Fruit fly (Drosophila melanogaster) whole organism, embryonic: Measurements from ENCODE around the gene MESR6.

Source experiments
- ATbp ChIP-seq: fragments of 200-800 bp; sonication (Bioruptor generic); optimal IDR thresholded peaks from 2 replicates; lab custom pipeline; 2017; ENCODE audit warnings: missing biosample characterization, mild to moderate bottlenecking, missing genetic modification characterization, missing genetic modification reagents
- Abd-B ChIP-seq: fragments of 200-800 bp; sonication (Bioruptor generic); optimal IDR thresholded peaks from 2 replicates; lab custom pipeline; 2018; ENCODE audit warnings: missing biosample characterization, mild to moderate bottlenecking, missing genetic modification characterization, moderate library complexity
- Blimp-1 ChIP-seq: fragments of 200-800 bp; sonication (Bioruptor generic); optimal IDR thresholded peaks from 3 replicates; lab custom pipeline; 2018; ENCODE audit warnings: missing biosample characterization, missing genetic modification characterization, mild to moderate bottlenecking, moderate library complexity, missing genetic modification reagents
- CG11247 ChIP-seq: fragments of 200-800 bp; sonication (Bioruptor generic); IDR thresholded peaks from 2 replicates; pipeline ENCODE4 v1.3.6; 2022; ENCODE audit warnings: missing biosample characterization, missing genetic modification characterization
- CG12299 ChIP-seq: fragments of 200-800 bp; sonication (Bioruptor generic); optimal IDR thresholded peaks from 2 replicates; lab custom pipeline; 2018; ENCODE audit warnings: missing biosample characterization, mild to moderate bottlenecking, missing genetic modification characterization
- CG13775 ChIP-seq: fragments of 200-800 bp; sonication (Bioruptor generic); optimal IDR thresholded peaks from 3 replicates; lab custom pipeline; 2017; ENCODE audit warnings: missing biosample characterization, mild to moderate bottlenecking, missing genetic modification characterization
- CG16779 ChIP-seq: fragments of 200-800 bp; sonication (Bioruptor generic); IDR thresholded peaks from 2 replicates; pipeline ENCODE4 v1.3.6; 2022; ENCODE audit warnings: missing biosample characterization, missing genetic modification characterization
- CG17186 ChIP-seq: fragments of 200-800 bp; sonication (Bioruptor generic); optimal IDR thresholded peaks from 3 replicates; lab custom pipeline; 2017; ENCODE audit warnings: missing biosample characterization, missing genetic modification reagents, missing genetic modification characterization
- CG30020 ChIP-seq: fragments of 200-800 bp; optimal IDR thresholded peaks from 2 replicates; lab custom pipeline; 2019; ENCODE audit warnings: missing biosample characterization, mild to moderate bottlenecking, missing genetic modification characterization, moderate library complexity
- CG30403 ChIP-seq: fragments of 200-800 bp; sonication (Bioruptor generic); optimal IDR thresholded peaks from 3 replicates; lab custom pipeline; 2016; ENCODE audit warnings: missing biosample characterization, missing genetic modification characterization
- CG3847 ChIP-seq: fragments of 200-800 bp; sonication (Bioruptor generic); IDR thresholded peaks from 2 replicates; pipeline ENCODE4 v1.3.6; 2022; ENCODE audit warnings: missing biosample characterization, missing genetic modification characterization
- CG4360 ChIP-seq: fragments of 200-800 bp; sonication (Bioruptor generic); IDR thresholded peaks from 2 replicates; pipeline ENCODE4 v1.3.6; 2022; ENCODE audit warnings: missing biosample characterization, missing genetic modification characterization
- CG4707 ChIP-seq: fragments of 200-800 bp; sonication (Bioruptor generic); optimal IDR thresholded peaks from 2 replicates; lab custom pipeline; 2018; ENCODE audit warnings: missing biosample characterization, mild to moderate bottlenecking, missing genetic modification characterization, moderate library complexity
- CG6689 ChIP-seq: fragments of 200-800 bp; sonication (Bioruptor generic); IDR thresholded peaks from 2 replicates; pipeline ENCODE4 v1.3.6; 2022; ENCODE audit warnings: missing biosample characterization, missing genetic modification characterization
- CG7271 ChIP-seq: fragments of 200-800 bp; sonication (Bioruptor generic); optimal IDR thresholded peaks from 2 replicates; lab custom pipeline; 2018; ENCODE audit warnings: missing biosample characterization, mild to moderate bottlenecking, missing genetic modification characterization, moderate library complexity
- CG7556 ChIP-seq: fragments of 200-800 bp; sonication (Bioruptor generic); optimal IDR thresholded peaks from 2 replicates; lab custom pipeline; 2017; ENCODE audit warnings: missing biosample characterization, mild to moderate bottlenecking, missing genetic modification characterization
- CG8765 ChIP-seq: fragments of 200-800 bp; sonication (Bioruptor generic); IDR thresholded peaks from 2 replicates; pipeline ENCODE4 v1.3.6; 2022; ENCODE audit warnings: missing biosample characterization, missing genetic modification characterization
- CG9727 ChIP-seq: fragments of 200-800 bp; sonication (Bioruptor generic); optimal IDR thresholded peaks from 3 replicates; lab custom pipeline; 2017; ENCODE audit warnings: missing biosample characterization, mild to moderate bottlenecking, missing genetic modification characterization
- Chrac-16 ChIP-seq: fragments of 200-800 bp; sonication (Bioruptor generic); optimal IDR thresholded peaks from 3 replicates; lab custom pipeline; 2016; ENCODE audit warnings: missing biosample characterization, missing genetic modification characterization
- CkIIα-i1 ChIP-seq: fragments of 200-800 bp; sonication (Bioruptor generic); IDR thresholded peaks from 2 replicates; pipeline ENCODE4 v1.3.6; 2022; ENCODE audit warnings: missing biosample characterization, missing genetic modification characterization
- Dip3 ChIP-seq: fragments of 200-800 bp; sonication (Bioruptor generic); optimal IDR thresholded peaks from 3 replicates; lab custom pipeline; 2016; ENCODE audit warnings: missing biosample characterization, missing genetic modification characterization
- E2f2 ChIP-seq: fragments of 200-800 bp; sonication (Bioruptor generic); IDR thresholded peaks from 2 replicates; pipeline ENCODE4 v1.3.6; 2022; ENCODE audit warnings: missing biosample characterization, missing genetic modification characterization
- Eip74EF ChIP-seq, 2 experiments: fragments of 200-800 bp in 1 of 2; fragments of >200 bp in 1 of 2; sonication (Bioruptor generic) in 1 of 2; optimal IDR thresholded peaks; 2 replicates each; lab custom pipeline; 2017 to 2019; ENCODE audit warnings: missing biosample characterization in 2 of 2, missing genetic modification characterization in 2 of 2, mild to moderate bottlenecking in 1 of 2, moderate library complexity in 1 of 2
- Gug ChIP-seq: fragments of 200-800 bp; sonication (Bioruptor generic); IDR thresholded peaks from 4 replicates; pipeline ENCODE4 v1.3.6; 2022; ENCODE audit warnings: missing biosample characterization, missing genetic modification characterization
- HLH4C ChIP-seq: fragments of 200-800 bp; sonication (Bioruptor generic); IDR thresholded peaks from 3 replicates; pipeline ENCODE4 v1.3.6; 2022; ENCODE audit warnings: missing biosample characterization, missing genetic modification characterization; ENCODE audit not compliant: partially characterized antibody
- Hr3 ChIP-seq: fragments of 200-800 bp; sonication (Bioruptor generic); optimal IDR thresholded peaks from 3 replicates; lab custom pipeline; 2016; ENCODE audit warnings: missing biosample characterization, missing genetic modification characterization
- Hr39 ChIP-seq: fragments of >200 bp; optimal IDR thresholded peaks from 2 replicates; lab custom pipeline; 2017
- NFAT ChIP-seq: fragments of 200-800 bp; sonication (Bioruptor generic); IDR thresholded peaks from 2 replicates; pipeline ENCODE4 v1.3.6; 2022; ENCODE audit warnings: missing biosample characterization, missing genetic modification characterization
- Optix ChIP-seq: fragments of 200-800 bp; sonication (Bioruptor generic); IDR thresholded peaks from 3 replicates; pipeline ENCODE4 v1.3.6; 2022; ENCODE audit warnings: missing biosample characterization, missing genetic modification characterization
- TFAM ChIP-seq: fragments of 200-800 bp; sonication (Bioruptor generic); optimal IDR thresholded peaks from 2 replicates; lab custom pipeline; 2017; ENCODE audit warnings: missing biosample characterization, missing genetic modification characterization, inconsistent platforms
- Trl ChIP-seq, 3 experiments: fragments of >200 bp in 2 of 3; fragments of 200-800 bp in 1 of 3; sonication (Bioruptor generic) in 1 of 3; optimal IDR thresholded peaks; 2 replicates in 1 of 3; 3 replicates in 2 of 3; lab custom pipeline; 2016 to 2017; ENCODE audit warnings: missing biosample characterization in 1 of 3, missing genetic modification characterization in 1 of 3
- az2 ChIP-seq: fragments of 200-800 bp; sonication (Bioruptor generic); optimal IDR thresholded peaks from 3 replicates; lab custom pipeline; 2016; ENCODE audit warnings: missing biosample characterization, missing genetic modification characterization
- br ChIP-seq: fragments of >200 bp; optimal IDR thresholded peaks from 2 replicates; lab custom pipeline; 2017
- chn ChIP-seq: fragments of 200-800 bp; sonication (Bioruptor generic); optimal IDR thresholded peaks from 2 replicates; lab custom pipeline; 2016; ENCODE audit warnings: missing biosample characterization, missing genetic modification characterization
- crp ChIP-seq, 2 experiments: fragments of 200-800 bp; sonication (Bioruptor generic); optimal IDR thresholded peaks; 2 replicates in 1 of 2; 3 replicates in 1 of 2; lab custom pipeline; 2017; ENCODE audit warnings: missing biosample characterization in 2 of 2, missing genetic modification characterization in 2 of 2, mild to moderate bottlenecking in 1 of 2, moderate library complexity in 1 of 2
- ftz-f1 ChIP-seq: fragments of 200-800 bp; sonication (Bioruptor generic); optimal IDR thresholded peaks from 2 replicates; lab custom pipeline; 2016; ENCODE audit warnings: missing biosample characterization, missing genetic modification characterization
- gcm2 ChIP-seq: fragments of 200-800 bp; sonication (Bioruptor generic); optimal IDR thresholded peaks from 2 replicates; lab custom pipeline; 2016; ENCODE audit warnings: missing biosample characterization, missing genetic modification characterization
- gem ChIP-seq: fragments of 200-800 bp; sonication (Bioruptor generic); optimal IDR thresholded peaks from 2 replicates; lab custom pipeline; 2019; ENCODE audit warnings: missing biosample characterization, mild to moderate bottlenecking, missing genetic modification characterization, moderate library complexity
- hbn ChIP-seq: fragments of 200-800 bp; sonication (Bioruptor generic); IDR thresholded peaks from 2 replicates; pipeline ENCODE4 v1.3.6; 2022; ENCODE audit warnings: missing biosample characterization, missing genetic modification characterization; ENCODE audit not compliant: partially characterized antibody
- jigr1 ChIP-seq: fragments of 200-800 bp; sonication (Bioruptor generic); IDR thresholded peaks from 3 replicates; pipeline ENCODE4 v1.3.6; 2022; ENCODE audit warnings: missing biosample characterization, missing genetic modification characterization
- lov ChIP-seq, 2 experiments: fragments of 200-800 bp in 1 of 2; fragments of >200 bp in 1 of 2; sonication (Bioruptor generic) in 1 of 2; IDR thresholded peaks in 1 of 2; optimal IDR thresholded peaks in 1 of 2; 2 replicates in 1 of 2; 3 replicates in 1 of 2; pipeline versions ENCODE4 v1.3.6 to Lab custom; 2017 to 2022; ENCODE audit warnings: missing biosample characterization in 1 of 2, missing genetic modification characterization in 1 of 2
- row ChIP-seq: fragments of 200-800 bp; sonication (Bioruptor generic); IDR thresholded peaks from 3 replicates; pipeline ENCODE4 v1.3.6; 2022; ENCODE audit warnings: missing biosample characterization, missing genetic modification characterization
- sc ChIP-seq, 3 experiments: fragments of >200 bp in 2 of 3; fragments of 200-800 bp in 1 of 3; sonication (Bioruptor generic) in 1 of 3; optimal IDR thresholded peaks; 2 replicates in 2 of 3; 3 replicates in 1 of 3; lab custom pipeline; 2017; ENCODE audit warnings: mild to moderate bottlenecking in 1 of 3, missing biosample characterization in 1 of 3, missing genetic modification characterization in 1 of 3, missing genetic modification reagents in 1 of 3
- slp2 ChIP-seq: fragments of 200-800 bp; sonication (Bioruptor generic); optimal IDR thresholded peaks from 2 replicates; lab custom pipeline; 2016; ENCODE audit warnings: missing biosample characterization, missing genetic modification characterization
- so ChIP-seq: fragments of 200-800 bp; sonication (Bioruptor generic); IDR thresholded peaks from 3 replicates; pipeline ENCODE4 v1.3.6; 2022; ENCODE audit warnings: missing biosample characterization, missing genetic modification characterization
- stwl ChIP-seq: fragments of 200-800 bp; sonication (Bioruptor generic); optimal IDR thresholded peaks from 3 replicates; lab custom pipeline; 2018; ENCODE audit warnings: missing biosample characterization, mild to moderate bottlenecking, missing genetic modification characterization, moderate library complexity
- sug ChIP-seq: fragments of 200-800 bp; optimal IDR thresholded peaks from 2 replicates; lab custom pipeline; 2019; ENCODE audit warnings: missing biosample characterization, mild to moderate bottlenecking, missing genetic modification characterization, moderate library complexity
- tap ChIP-seq: fragments of 200-800 bp; optimal IDR thresholded peaks from 3 replicates; lab custom pipeline; 2019; ENCODE audit warnings: missing biosample characterization, mild to moderate bottlenecking, missing genetic modification characterization, moderate library complexity

MESR6 gene

DNA sequence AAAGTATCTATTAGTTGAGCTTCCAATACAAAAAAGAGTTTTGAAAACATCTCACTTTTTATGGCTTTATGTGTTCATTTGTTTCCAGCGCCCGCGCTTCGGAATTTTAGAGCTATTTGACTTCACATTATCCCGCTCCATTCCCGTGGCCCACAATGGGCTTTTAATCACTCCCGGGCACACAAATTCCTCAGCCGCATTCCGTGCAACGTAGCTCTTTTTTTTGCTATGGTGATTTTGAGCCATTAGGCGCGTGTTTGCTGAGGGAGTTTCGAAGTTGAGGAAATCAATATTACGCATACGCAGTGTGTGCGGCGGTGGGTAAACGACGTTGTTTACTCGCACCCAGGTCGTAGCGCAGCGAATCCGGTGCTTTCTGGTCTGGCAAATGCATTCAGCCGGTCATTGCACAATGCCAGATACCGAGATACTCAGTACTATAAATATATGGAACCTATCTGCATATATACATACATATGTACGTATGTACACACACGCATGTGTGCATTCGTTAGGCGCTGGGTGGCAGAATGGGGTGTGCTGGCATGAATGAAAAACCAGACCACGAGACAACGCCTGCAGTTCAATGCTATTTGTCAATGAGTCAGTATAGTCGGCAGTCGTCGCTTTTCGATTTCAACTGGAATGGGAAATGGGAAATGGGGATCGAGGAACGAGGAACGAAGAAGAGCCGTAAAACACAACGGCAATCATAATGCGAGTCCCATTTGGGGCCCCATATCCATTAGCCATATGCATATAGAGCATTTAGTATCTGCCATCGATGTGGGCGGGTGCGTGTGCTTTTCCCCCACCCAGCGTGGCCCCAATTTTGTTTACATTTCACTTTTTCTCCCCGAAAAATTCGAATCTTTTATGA lies 19.2 kb upstream of the MESR6 start (continued):
- no peak for TF ChIP-seq Eip74EF (GFP tag; optimal IDR thresholded peaks at IDR 0.05; lab: Kevin White, UChicago)
- peak; percentile 35 for TF ChIP-seq gem
- no peak for TF ChIP-seq Hr39 (lab: Kevin White, UChicago)
- 0 out of 2 replicates have a peak, but pooled peaks have one; percentile 23 for TF ChIP-seq CG11247 (GFP tag; lab: Robert Waterston, UW)
- no peak for TF ChIP-seq sc (optimal IDR thresholded peaks at IDR 0.05; lab: Kevin White, UChicago)
- peak; percentile 1 for TF ChIP-seq sc (GFP tag; optimal IDR thresholded peaks at IDR 0.05; lab: Kevin White, UChicago)
- no peak for TF ChIP-seq Trl (optimal IDR thresholded peaks at IDR 0.05; lab: Kevin White, UChicago)
- no peak for TF ChIP-seq Trl (GFP tag; optimal IDR thresholded peaks at IDR 0.05; lab: Kevin White, UChicago)
- TF ChIP-seq gcm2 (GFP tag; lab: Kevin White, UChicago), result no peak
- TF ChIP-seq TFAM (GFP tag; lab: Kevin White, UChicago), result no peak
- no peak for TF ChIP-seq CG16779 (GFP tag; lab: Robert Waterston, UW)
- no peak for TF ChIP-seq NFAT
- TF ChIP-seq CkIIα-i1 (GFP tag; lab: Robert Waterston, UW), result no peak
- TF ChIP-seq slp2, result no peak
- 0 out of 2 replicates have a peak, but pooled peaks have one; percentile 17 for TF ChIP-seq CG8765 (GFP tag; lab: Robert Waterston, UW)
- TF ChIP-seq Chrac-16 (GFP tag; lab: Kevin White, UChicago), result no peak
- TF ChIP-seq az2 (GFP tag; lab: Kevin White, UChicago), result no peak
- no peak for TF ChIP-seq CG30020 (tag; lab: Kevin White, UChicago)
- no peak for TF ChIP-seq hbn (GFP tag; lab: Robert Waterston, UW)
- no peak for TF ChIP-seq br (lab: Kevin White, UChicago)
- TF ChIP-seq Optix (GFP tag; lab: Robert Waterston, UW), result no peak
- TF ChIP-seq row (GFP tag; lab: Robert Waterston, UW), result no peak
- 0 out of 2 replicates have a peak, but pooled peaks have one; percentile 7 for TF ChIP-seq E2f2
- peak; percentile 10 for TF ChIP-seq CG4707
- no peak for TF ChIP-seq Gug (GFP tag; lab: Robert Waterston, UW)
- no peak for TF ChIP-seq sug
- TF ChIP-seq CG4360 (GFP tag; lab: Robert Waterston, UW), result no peak
- no peak for TF ChIP-seq chn (GFP tag; lab: Kevin White, UChicago)
- TF ChIP-seq Abd-B (GFP tag; lab: Kevin White, UChicago), result no peak
- peak; percentile 49; the same call in 1 of the 3 replicates for TF ChIP-seq so (GFP tag; lab: Robert Waterston, UW)
- no peak for TF ChIP-seq CG7556 (GFP tag; lab: Kevin White, UChicago)
- no peak for TF ChIP-seq ftz-f1 (GFP tag; lab: Kevin White, UChicago)
- no peak for TF ChIP-seq jigr1 (GFP tag; lab: Robert Waterston, UW)
- no peak for TF ChIP-seq CG13775 (GFP tag; lab: Kevin White, UChicago)
- no peak for TF ChIP-seq stwl (tag; lab: Kevin White, UChicago)
- 0 out of 2 replicates have a peak, but pooled peaks have one; percentile 13 for TF ChIP-seq CG3847 (GFP tag; lab: Robert Waterston, UW)
- no peak for TF ChIP-seq crp (GFP tag; optimal IDR thresholded peaks at IDR 0.05; lab: Kevin White, UChicago)
- no peak for TF ChIP-seq Blimp-1 (GFP tag; lab: Kevin White, UChicago)
- TF ChIP-seq lov (optimal IDR thresholded peaks at IDR 0.05; lab: Kevin White, UChicago), result no peak
- no peak for TF ChIP-seq lov (GFP tag; IDR thresholded peaks at IDR 0.05; lab: Robert Waterston, UW)
- no peak for TF ChIP-seq Dip3
- no peak for TF ChIP-seq CG9727 (GFP tag; lab: Kevin White, UChicago)
- TF ChIP-seq ATbp (GFP tag; lab: Kevin White, UChicago), result peak; percentile 88
- no peak for TF ChIP-seq CG7271 (tag; lab: Kevin White, UChicago)
- no peak for TF ChIP-seq CG30403 (GFP tag; lab: Kevin White, UChicago)
- no peak for TF ChIP-seq CG17186 (GFP tag; lab: Kevin White, UChicago)
- no peak for TF ChIP-seq CG12299 (tag; lab: Kevin White, UChicago)
- no peak for TF ChIP-seq HLH4C
- no peak for TF ChIP-seq Hr3 (GFP tag; lab: Kevin White, UChicago)
- no peak for TF ChIP-seq tap (tag; lab: Kevin White, UChicago)
- peak; percentile 18; the same call in 1 of the 2 replicates for TF ChIP-seq CG6689 (GFP tag; lab: Robert Waterston, UW)
